Fruit fly (Drosophila melanogaster) whole organism, wandering third instar larva: Measurements from ENCODE around the gene Mulk.

Experiments
- Abd-B ChIP-seq: fragments of >200 bp; optimal IDR thresholded peaks from 2 replicates; lab custom pipeline; 2017; ENCODE audit warnings: missing biosample characterization, missing genetic modification characterization
- CG32264 ChIP-seq: fragments of 200-800 bp; sonication (Bioruptor generic); optimal IDR thresholded peaks from 2 replicates; lab custom pipeline; 2016; ENCODE audit warnings: missing biosample characterization, missing genetic modification characterization
- CG9705 ChIP-seq: fragments of 200-800 bp; sonication (Bioruptor generic); optimal IDR thresholded peaks from 2 replicates; lab custom pipeline; 2018; ENCODE audit warnings: missing biosample characterization, mild to moderate bottlenecking, missing genetic modification characterization
- CrebA ChIP-seq: fragments of 200-800 bp; sonication (Bioruptor generic); optimal IDR thresholded peaks from 2 replicates; lab custom pipeline; 2016; ENCODE audit warnings: missing biosample characterization, mild to moderate bottlenecking, missing genetic modification characterization, borderline replicate concordance
- Dfd ChIP-seq: fragments of >200 bp; optimal IDR thresholded peaks from 2 replicates; lab custom pipeline; 2017; ENCODE audit warnings: missing biosample characterization, missing genetic modification characterization
- Dif ChIP-seq: fragments of 200-275, 200-300 bp; sonication (Bioruptor generic); optimal IDR thresholded peaks from 2 replicates; lab custom pipeline; 2018; ENCODE audit warnings: missing biosample characterization, missing genetic modification characterization; ENCODE audit not compliant: partially characterized antibody
- GATAd ChIP-seq: sonication (Bioruptor generic); optimal IDR thresholded peaks from 2 replicates; lab custom pipeline; 2016; ENCODE audit warnings: missing biosample characterization, missing genetic modification characterization
- HLH106 ChIP-seq: fragments of 200-800 bp; optimal IDR thresholded peaks from 3 replicates; lab custom pipeline; 2019; ENCODE audit warnings: missing biosample characterization, mild to moderate bottlenecking, missing genetic modification characterization, moderate library complexity
- Hnf4 ChIP-seq: fragments of 200-800 bp; sonication (Bioruptor generic); optimal IDR thresholded peaks from 2 replicates; lab custom pipeline; 2016; ENCODE audit warnings: missing biosample characterization, mild to moderate bottlenecking, missing genetic modification characterization
- Hr78 ChIP-seq: fragments of >200 bp; optimal IDR thresholded peaks from 2 replicates; lab custom pipeline; 2017; ENCODE audit warnings: missing biosample characterization, missing genetic modification characterization
- Hr83 ChIP-seq: fragments of 200-300 bp; sonication (Bioruptor generic); optimal IDR thresholded peaks from 2 replicates; lab custom pipeline; 2016; ENCODE audit warnings: missing biosample characterization, mild to moderate bottlenecking, missing genetic modification characterization, moderate library complexity; ENCODE audit not compliant: poor library complexity, severe bottlenecking
- Jra ChIP-seq: sonication (Bioruptor generic); optimal IDR thresholded peaks from 2 replicates; lab custom pipeline; 2016; ENCODE audit warnings: missing biosample characterization, missing genetic modification characterization
- Mio ChIP-seq: sonication (Bioruptor generic); optimal IDR thresholded peaks from 2 replicates; lab custom pipeline; 2016; ENCODE audit warnings: missing biosample characterization, missing genetic modification characterization
- Myc ChIP-seq: fragments of >200 bp; optimal IDR thresholded peaks from 2 replicates; lab custom pipeline; 2017
- N ChIP-seq: fragments of >200 bp; optimal IDR thresholded peaks from 2 replicates; lab custom pipeline; 2018; ENCODE audit warnings: missing biosample characterization, missing external identifiers, missing genetic modification characterization
- OdsH ChIP-seq: fragments of 200-800 bp; sonication (Bioruptor generic); optimal IDR thresholded peaks from 2 replicates; lab custom pipeline; 2016; ENCODE audit warnings: missing biosample characterization, mild to moderate bottlenecking, missing genetic modification characterization
- Rel ChIP-seq, 2 experiments: fragments of 200-800 bp; sonication (Bioruptor generic) in 1 of 2; optimal IDR thresholded peaks; 2 replicates in 1 of 2; 3 replicates in 1 of 2; lab custom pipeline; 2016 to 2019; ENCODE audit warnings: mild to moderate bottlenecking in 2 of 2, missing biosample characterization in 2 of 2, missing genetic modification characterization in 2 of 2, moderate library complexity in 1 of 2
- Sp1 ChIP-seq: fragments of 200-800 bp; sonication (Bioruptor generic); optimal IDR thresholded peaks from 3 replicates; lab custom pipeline; 2019; ENCODE audit warnings: missing biosample characterization, mild to moderate bottlenecking, missing genetic modification characterization, moderate library complexity
- Vsx2 ChIP-seq: fragments of 200-300, 225-300 bp; sonication (Bioruptor generic); optimal IDR thresholded peaks from 2 replicates; lab custom pipeline; 2018; ENCODE audit warnings: missing biosample characterization, missing genetic modification characterization; ENCODE audit not compliant: partially characterized antibody
- br ChIP-seq: fragments of 200-800 bp; sonication (Bioruptor generic); optimal IDR thresholded peaks from 2 replicates; lab custom pipeline; 2016; ENCODE audit warnings: missing biosample characterization, missing genetic modification characterization
- brk ChIP-seq: fragments of 200-800 bp; sonication (Bioruptor generic); optimal IDR thresholded peaks from 2 replicates; lab custom pipeline; 2016; ENCODE audit warnings: missing biosample characterization, mild to moderate bottlenecking, missing genetic modification characterization
- dl ChIP-seq, 2 experiments: fragments of 175-275, 200-275 bp in 1 of 2; fragments of 200-275 bp in 1 of 2; sonication (Bioruptor generic); optimal IDR thresholded peaks; lab custom pipeline; 2018; ENCODE audit warnings: mild to moderate bottlenecking in 2 of 2, missing biosample characterization in 2 of 2, missing genetic modification characterization in 2 of 2, moderate library complexity in 2 of 2; ENCODE audit not compliant: partially characterized antibody in 2 of 2, insufficient read depth in 1 of 2
- dmrt93B ChIP-seq: fragments of 200-800 bp; sonication (Bioruptor generic); optimal IDR thresholded peaks from 2 replicates; lab custom pipeline; 2018; ENCODE audit warnings: missing biosample characterization, mild to moderate bottlenecking, missing genetic modification characterization
- dsf ChIP-seq: sonication (Bioruptor generic); optimal IDR thresholded peaks from 2 replicates; lab custom pipeline; 2016; ENCODE audit warnings: missing biosample characterization, missing genetic modification characterization, borderline replicate concordance
- ey ChIP-seq: fragments of 200-800 bp; sonication (Bioruptor generic); optimal IDR thresholded peaks from 2 replicates; lab custom pipeline; 2016; ENCODE audit warnings: missing biosample characterization, missing genetic modification characterization
- foxo ChIP-seq, 2 experiments: fragments of 200-800 bp; sonication (Bioruptor generic); optimal IDR thresholded peaks; 2 replicates in 1 of 2; 3 replicates in 1 of 2; lab custom pipeline; 2016 to 2017; ENCODE audit warnings: missing biosample characterization in 2 of 2, missing genetic modification characterization in 2 of 2
- fru ChIP-seq: fragments of 200-800 bp; sonication (Bioruptor generic); optimal IDR thresholded peaks from 3 replicates; lab custom pipeline; 2016; ENCODE audit warnings: missing biosample characterization, mild to moderate bottlenecking, missing genetic modification characterization
- h ChIP-seq: fragments of 200-800 bp; sonication (Bioruptor generic); optimal IDR thresholded peaks from 3 replicates; lab custom pipeline; 2016; ENCODE audit warnings: missing biosample characterization, mild to moderate bottlenecking, missing genetic modification characterization
- jim ChIP-seq: fragments of 175-275, 200-325 bp; sonication (Bioruptor generic); optimal IDR thresholded peaks from 2 replicates; lab custom pipeline; 2016; ENCODE audit warnings: missing biosample characterization, mild to moderate bottlenecking, missing genetic modification characterization
- lola ChIP-seq: fragments of >200 bp; optimal IDR thresholded peaks from 2 replicates; lab custom pipeline; 2017; ENCODE audit warnings: missing biosample characterization, missing genetic modification characterization
- pan ChIP-seq: fragments of >200 bp; optimal IDR thresholded peaks from 2 replicates; lab custom pipeline; 2017
- psq ChIP-seq: fragments of 200-800 bp; sonication (Bioruptor generic); optimal IDR thresholded peaks from 3 replicates; lab custom pipeline; 2017; ENCODE audit warnings: missing biosample characterization, mild to moderate bottlenecking, missing genetic modification characterization, moderate library complexity
- rgr ChIP-seq: fragments of 200-800 bp; sonication (Bioruptor generic); optimal IDR thresholded peaks from 3 replicates; lab custom pipeline; 2016; ENCODE audit warnings: missing biosample characterization, mild to moderate bottlenecking, missing genetic modification characterization
- sage ChIP-seq: fragments of 200-800 bp; sonication (Bioruptor generic); optimal IDR thresholded peaks from 2 replicates; lab custom pipeline; 2016; ENCODE audit warnings: missing biosample characterization, mild to moderate bottlenecking, missing genetic modification characterization
- sv ChIP-seq: fragments of 200-800 bp; sonication (Bioruptor generic); optimal IDR thresholded peaks from 3 replicates; lab custom pipeline; 2016; ENCODE audit warnings: missing biosample characterization, missing genetic modification characterization
- tai ChIP-seq: sonication (Bioruptor generic); optimal IDR thresholded peaks from 2 replicates; lab custom pipeline; 2016; ENCODE audit warnings: missing biosample characterization, missing genetic modification characterization
- usp ChIP-seq: fragments of >200 bp; optimal IDR thresholded peaks from 2 replicates; lab custom pipeline; 2017; ENCODE audit warnings: missing biosample characterization, missing genetic modification characterization
- woc ChIP-seq: sonication (Bioruptor generic); optimal IDR thresholded peaks from 2 replicates; lab custom pipeline; 2016; ENCODE audit warnings: missing biosample characterization, mild to moderate bottlenecking, missing genetic modification characterization

Mulk gene

DNA sequence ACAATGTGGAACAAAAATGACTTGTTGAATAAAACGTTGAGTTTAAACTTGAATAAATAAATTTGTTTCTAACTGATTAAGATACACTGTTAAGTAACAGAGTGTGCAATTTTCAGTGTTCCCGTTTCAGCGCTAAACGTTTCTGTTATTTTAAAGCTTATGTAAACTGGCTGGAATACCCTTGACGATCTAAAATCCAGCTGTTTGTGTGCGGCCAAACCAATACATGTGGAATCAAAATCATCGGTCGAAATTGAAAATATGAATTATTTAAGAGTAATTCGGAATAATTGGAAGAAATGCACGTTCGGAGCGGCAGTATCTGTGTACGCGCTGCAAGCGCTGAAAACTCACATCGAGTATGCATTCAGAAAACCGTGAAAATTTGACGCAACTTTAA, at the start of gene Mulk:
Gene Mulk (plus strand): TSS at position 198 of the 400 bp plus-strand sequence.
- TF ChIP-seq foxo (GFP tag; optimal IDR thresholded peaks at IDR 0.05; lab: Kevin White, UChicago) (peak in 1 of 2 experiments; percentile 50), OdsH (GFP tag; lab: Kevin White, UChicago) (no peak), sage (peak; percentile 67)

DNA sequence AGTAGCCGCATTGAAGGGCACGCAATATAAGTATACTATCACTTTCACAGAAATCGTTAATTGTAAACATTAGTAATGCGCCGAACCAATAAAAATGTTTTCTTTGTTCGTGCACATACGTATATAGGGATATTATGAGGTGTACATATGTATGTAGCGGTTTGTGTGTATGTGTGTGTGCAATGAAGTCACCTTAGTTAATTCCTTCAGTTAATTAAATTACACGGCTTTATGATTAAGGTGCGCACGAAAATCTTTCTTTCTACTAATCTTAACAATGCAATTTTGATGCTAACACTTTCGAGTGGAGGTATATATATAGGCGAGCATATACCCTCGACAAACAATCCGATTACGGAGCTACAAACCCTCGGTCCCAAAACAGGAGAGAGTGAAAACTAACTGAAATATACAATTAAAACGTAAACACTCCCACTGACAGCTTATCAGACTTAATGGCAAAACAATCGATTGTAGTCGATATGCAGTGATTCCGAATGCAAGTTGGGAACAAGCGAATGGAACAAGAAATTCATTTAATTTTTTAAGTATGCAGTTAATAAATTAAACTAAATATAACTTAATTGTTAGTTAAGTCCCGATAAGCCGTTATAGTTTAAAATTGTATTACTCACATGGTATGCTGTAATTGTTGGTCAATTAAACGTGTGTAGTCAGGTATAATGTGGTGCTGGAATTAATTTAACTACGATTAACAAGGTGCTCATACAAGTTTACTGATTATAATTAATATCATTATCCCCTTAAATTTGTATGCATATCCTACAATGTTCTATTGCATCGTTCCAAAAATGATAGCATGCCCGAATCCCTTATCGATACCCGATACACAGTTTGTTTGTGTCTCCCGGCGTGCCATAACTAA, 49.1 kb upstream of the Mulk start, which contains the start of the genes Npc1a and Prosalpha6:
Gene Npc1a (minus strand): TSS at position 716 of the 886 bp plus-strand sequence.
Gene Prosalpha6 (plus strand): TSS at position 851 of the 886 bp plus-strand sequence.
- no peak for TF ChIP-seq dsf (GFP tag; lab: Kevin White, UChicago)
- TF ChIP-seq sv (GFP tag; lab: Kevin White, UChicago) = peak; percentile 44
- no peak for TF ChIP-seq Hr78
- peak; percentile 58 for TF ChIP-seq Dif (GFP tag; lab: Kevin White, UChicago)
- no peak for TF ChIP-seq dl (GFP tag; optimal IDR thresholded peaks at IDR 0.05; lab: Kevin White, UChicago; ENCODE audit: insufficient read depth in 1 of 2, partially characterized antibody in 2 of 2)
- no peak for TF ChIP-seq pan (lab: Kevin White, UChicago)
- no peak for TF ChIP-seq CG9705
- TF ChIP-seq fru (GFP tag; lab: Kevin White, UChicago) = no peak
- TF ChIP-seq Abd-B (GFP tag; lab: Kevin White, UChicago) = no peak
- no peak for TF ChIP-seq br
- TF ChIP-seq rgr (GFP tag; lab: Kevin White, UChicago) = no peak
- TF ChIP-seq Mio = no peak
- TF ChIP-seq brk (GFP tag; lab: Kevin White, UChicago) = no peak
- TF ChIP-seq OdsH (GFP tag; lab: Kevin White, UChicago) = no peak
- TF ChIP-seq CG32264 (GFP tag; lab: Kevin White, UChicago) = no peak
- TF ChIP-seq HLH106 (tag; lab: Kevin White, UChicago) = no peak
- TF ChIP-seq usp (GFP tag; lab: Kevin White, UChicago) = no peak
- TF ChIP-seq ey (GFP tag; lab: Kevin White, UChicago) = peak; percentile 19
- no peak for TF ChIP-seq jim (GFP tag; lab: Kevin White, UChicago)
- no peak for TF ChIP-seq Sp1
- TF ChIP-seq Vsx2 (GFP tag; lab: Kevin White, UChicago) = no peak
- no peak for TF ChIP-seq lola (GFP tag; lab: Kevin White, UChicago)
- TF ChIP-seq foxo (GFP tag; optimal IDR thresholded peaks at IDR 0.05; lab: Kevin White, UChicago) = no peak
- TF ChIP-seq tai (GFP tag; lab: Kevin White, UChicago) = peak; percentile 57
- peak; percentile 14 for TF ChIP-seq Myc
- TF ChIP-seq woc = peak; percentile 88
- no peak for TF ChIP-seq Jra (GFP tag; lab: Kevin White, UChicago)
- TF ChIP-seq sage = no peak
- TF ChIP-seq GATAd (GFP tag; lab: Kevin White, UChicago) = no peak
- TF ChIP-seq psq = no peak
- no peak for TF ChIP-seq dmrt93B (GFP tag; lab: Kevin White, UChicago)
- TF ChIP-seq h = no peak
- TF ChIP-seq N = no peak
- peak; percentile 19 for TF ChIP-seq Hnf4 (GFP tag; lab: Kevin White, UChicago)
- no peak for TF ChIP-seq CrebA (GFP tag; lab: Kevin White, UChicago)
- no peak for TF ChIP-seq Rel (GFP tag; optimal IDR thresholded peaks at IDR 0.05; lab: Kevin White, UChicago)
- TF ChIP-seq Rel (tag; optimal IDR thresholded peaks at IDR 0.05; lab: Kevin White, UChicago) = no peak
- TF ChIP-seq Hr83 (GFP tag; lab: Kevin White, UChicago) = peak; percentile 36
- no peak for TF ChIP-seq Dfd
- TF ChIP-seq, all 38 proteins: peak for 8
